Worm (Caenorhabditis elegans): ENCODE data around the gene C49C3.9.

DNA sequence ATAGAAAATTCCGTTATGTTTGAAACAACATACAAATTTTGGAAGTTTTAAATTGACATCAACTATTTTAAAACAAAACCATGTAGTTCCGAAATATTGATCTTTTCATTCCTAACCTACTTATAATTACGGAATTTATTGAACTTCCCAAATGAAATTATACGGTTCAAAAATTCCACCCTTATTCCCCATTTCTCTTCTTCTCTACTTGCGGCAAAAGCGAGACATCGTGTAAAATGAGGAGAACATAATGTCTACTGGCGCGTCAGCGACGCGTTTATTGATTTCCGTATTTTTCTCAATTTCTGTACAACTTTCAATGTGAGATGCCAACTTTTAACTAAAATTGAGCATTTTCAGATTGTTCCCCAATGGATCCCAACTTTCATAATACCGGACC lies 13.3 kb downstream of the C49C3.9 start, which contains the start of gene ceh-88:
- TF ChIP-seq egl-27 (tag; optimal IDR thresholded peaks at IDR 0.05) (no peak), aly-2 (tag; optimal IDR thresholded peaks at IDR 0.05) (no peak), elt-3 (tag; optimal IDR thresholded peaks at IDR 0.05) (no peak), zip-4 (GFP tag; optimal IDR thresholded peaks at IDR 0.05) (no peak), snpc-4 (tag; optimal IDR thresholded peaks at IDR 0.05) (no peak), rnt-1 (tag; optimal IDR thresholded peaks at IDR 0.05) (no peak), ceh-90 (tag; optimal IDR thresholded peaks at IDR 0.05) (no peak), nhr-85 (tag) (no peak), unc-62 (GFP tag; optimal IDR thresholded peaks at IDR 0.05) (no peak)

Data from whole organism, L1 larva.